Fruit fly (Drosophila melanogaster): ENCODE data around the gene unc-13-4A.

unc-13-4A gene

DNA sequence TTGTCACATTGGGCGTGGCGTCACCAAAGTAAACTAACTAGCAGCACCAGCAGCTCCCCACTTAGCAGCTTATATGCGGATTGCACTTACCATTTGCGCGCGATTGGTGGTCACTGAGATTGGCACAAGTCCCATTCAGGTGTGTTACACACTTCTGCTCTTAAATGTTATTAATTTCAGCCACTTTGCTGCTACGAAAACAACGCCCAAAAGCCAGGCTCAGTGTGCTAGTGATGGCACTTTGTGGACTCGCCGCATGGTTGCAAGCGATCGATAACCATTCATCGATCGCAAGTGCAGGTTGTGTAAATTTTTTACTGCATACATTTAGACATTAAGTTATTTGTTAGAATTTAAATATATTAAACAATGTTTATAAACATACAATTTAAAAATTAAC lies 22.3 kb upstream of the unc-13-4A start, which contains the start of the genes wrm1 and wrm2 (continued):
- TF ChIP-seq Doc3 (GFP tag; IDR thresholded peaks at IDR 0.05; ENCODE audit: partially characterized antibody) (peak; percentile 57; the same call in 1 of the 3 replicates), dmrt11E (tag; optimal IDR thresholded peaks at IDR 0.05) (no peak), chinmo (GFP tag; IDR thresholded peaks at IDR 0.05; ENCODE audit: partially characterized antibody) (0 out of 4 replicates have a peak, but pooled peaks have one; percentile 13), bab2 (GFP tag; optimal IDR thresholded peaks at IDR 0.05) (no peak), CG14710 (tag; optimal IDR thresholded peaks at IDR 0.05) (peak; percentile 52), CG4617 (GFP tag; optimal IDR thresholded peaks at IDR 0.05; ENCODE audit: borderline replicate concordance) (peak; percentile 62), YL-1 (GFP tag; optimal IDR thresholded peaks at IDR 0.05) (peak; percentile 93), crc (GFP tag; optimal IDR thresholded peaks at IDR 0.05) (no peak), BEAF-32 (GFP tag; optimal IDR thresholded peaks at IDR 0.05) (peak; percentile 74), ttk (GFP tag; IDR thresholded peaks at IDR 0.05) (no peak), fd96Cb (tag; optimal IDR thresholded peaks at IDR 0.05) (no peak), CG31365 (tag; optimal IDR thresholded peaks at IDR 0.05) (no peak), CG30020 (tag; optimal IDR thresholded peaks at IDR 0.05) (peak; percentile 7), slou (GFP tag; optimal IDR thresholded peaks at IDR 0.05) (no peak), mld (GFP tag; IDR thresholded peaks at IDR 0.05; ENCODE audit: partially characterized antibody) (peak; percentile 76; the same call in 2 of the 3 replicates), knrl (GFP tag; IDR thresholded peaks at IDR 0.05; ENCODE audit: partially characterized antibody) (peak; percentile 56; the same call in 1 of the 3 replicates), Sox102F (GFP tag; optimal IDR thresholded peaks at IDR 0.05) (no peak), trh (GFP tag; optimal IDR thresholded peaks at IDR 0.05) (no peak), prd (optimal IDR thresholded peaks at IDR 0.05) (no peak), prd (GFP tag; IDR thresholded peaks at IDR 0.05) (no peak), jigr1 (GFP tag; IDR thresholded peaks at IDR 0.05) (no peak), CG12769 (tag; optimal IDR thresholded peaks at IDR 0.05) (no peak), CG17612 (GFP tag; IDR thresholded peaks at IDR 0.05) (no peak), Ssrp (tag; optimal IDR thresholded peaks at IDR 0.05) (no peak), ranshi (GFP tag; IDR thresholded peaks at IDR 0.05) (no peak), Atf-2 (GFP tag; optimal IDR thresholded peaks at IDR 0.05) (no peak), CG16813 (GFP tag; IDR thresholded peaks at IDR 0.05; ENCODE audit: partially characterized antibody) (peak; percentile 57; the same call in 2 of the 3 replicates), Lhr (GFP tag; optimal IDR thresholded peaks at IDR 0.05) (peak; percentile 46), gsb-n (tag; optimal IDR thresholded peaks at IDR 0.05) (peak; percentile 89), sisA (GFP tag; IDR thresholded peaks at IDR 0.05) (no peak), az2 (GFP tag; optimal IDR thresholded peaks at IDR 0.05) (no peak), grau (tag; optimal IDR thresholded peaks at IDR 0.05) (no peak), CG7556 (GFP tag; optimal IDR thresholded peaks at IDR 0.05) (no peak), Med (GFP tag) (peak; percentile 84), CG13123 (GFP tag; optimal IDR thresholded peaks at IDR 0.05) (no peak), CG18476 (GFP tag; optimal IDR thresholded peaks at IDR 0.05) (no peak), CG6254 (GFP tag; optimal IDR thresholded peaks at IDR 0.05) (no peak), Jarid2 (GFP tag; optimal IDR thresholded peaks at IDR 0.05) (no peak), CG4707 (GFP tag; optimal IDR thresholded peaks at IDR 0.05) (no peak), unc-4 (GFP tag; IDR thresholded peaks at IDR 0.05; ENCODE audit: partially characterized antibody) (peak; percentile 62), HHEX (GFP tag; optimal IDR thresholded peaks at IDR 0.05) (no peak), PHDP (tag; optimal IDR thresholded peaks at IDR 0.05) (no peak), CG14014 (GFP tag; IDR thresholded peaks at IDR 0.05) (no peak), CG8388 (GFP tag; optimal IDR thresholded peaks at IDR 0.05) (no peak), Dll (GFP tag; IDR thresholded peaks at IDR 0.05; ENCODE audit: partially characterized antibody) (peak; percentile 69; the same call in 3 of the 4 replicates), CG33557 (GFP tag; optimal IDR thresholded peaks at IDR 0.05) (peak; percentile 43), CG31388 (GFP tag; optimal IDR thresholded peaks at IDR 0.05) (no peak), CG3995 (GFP tag; optimal IDR thresholded peaks at IDR 0.05) (no peak), corto (GFP tag; optimal IDR thresholded peaks at IDR 0.05) (no peak)
